Worm (Caenorhabditis elegans): ENCODE results near the gene cdr-2.

Gene cdr-2

ce11 chrV:12415656-12416055 lies at the start of gene cdr-2:
Gene cdr-2, minus strand, starts transcription at chrV:12415709.
- TF ChIP-seq ceh-40 (GFP tag; IDR thresholded peaks at IDR 0.05) (no peak), ztf-26 (tag; optimal IDR thresholded peaks at IDR 0.05) (no peak), attf-3 (GFP tag; conservative IDR thresholded peaks at IDR 0.05) (no peak), cebp-1 (GFP tag; IDR thresholded peaks at IDR 0.05) (peak; percentile 47; the same call in 1 of the 2 replicates), cebp-1 (tag; optimal IDR thresholded peaks at IDR 0.05) (no peak), die-1 (tag; optimal IDR thresholded peaks at IDR 0.05) (no peak), nhr-80 (tag; optimal IDR thresholded peaks at IDR 0.05) (peak; percentile 73), lir-1 (GFP tag; conservative IDR thresholded peaks at IDR 0.05) (no peak), hlh-12 (tag; optimal IDR thresholded peaks at IDR 0.05) (no peak), xnd-1 (tag; optimal IDR thresholded peaks at IDR 0.05) (no peak), Y79H2A.3 (GFP tag; conservative IDR thresholded peaks at IDR 0.05) (no peak), athp-1 (tag; optimal IDR thresholded peaks at IDR 0.05) (no peak)

ce11 chrV:12462908-12463307 lies 47.4 kb upstream of the cdr-2 start, which contains the start of gene egl-10:
Gene egl-10, minus strand, starts transcription at chrV:12463008.
- no peak for TF ChIP-seq F39B2.1 (GFP tag; IDR thresholded peaks at IDR 0.05)
- TF ChIP-seq zfh-2 (GFP tag; conservative IDR thresholded peaks at IDR 0.05) = 0 out of 2 replicates have a peak, but pooled peaks have one; percentile 21

- peak in 1 of 3 experiments; percentile 38 for TF ChIP-seq lin-35 (GFP tag; optimal IDR thresholded peaks at IDR 0.05)
- TF ChIP-seq cebp-1 (GFP tag; IDR thresholded peaks at IDR 0.05) = no peak
- TF ChIP-seq cebp-1 (tag; optimal IDR thresholded peaks at IDR 0.05) = peak; percentile 76
- no peak for TF ChIP-seq F49E8.2 (tag; optimal IDR thresholded peaks at IDR 0.05; ENCODE audit: insufficient read depth)
- TF ChIP-seq rec-8 (tag; optimal IDR thresholded peaks at IDR 0.05) = no peak
These were observed 45.1 kb upstream of the cdr-2 start for ce11 chrV:12460583-12460982.

- no peak for TF ChIP-seq hmg-20 (GFP tag; IDR thresholded peaks at IDR 0.05)
- no peak for TF ChIP-seq ccch-3 (GFP tag; optimal IDR thresholded peaks at IDR 0.05)
- no peak for TF ChIP-seq pha-4 (tag; optimal IDR thresholded peaks at IDR 0.05)
- TF ChIP-seq bed-2 (GFP tag; IDR thresholded peaks at IDR 0.05) = no peak
- TF ChIP-seq Y79H2A.3 (GFP tag; conservative IDR thresholded peaks at IDR 0.05) = no peak
- TF ChIP-seq egrh-3 (GFP tag; IDR thresholded peaks at IDR 0.05) = peak; percentile 81; the same call in 1 of the 2 replicates
- no peak for TF ChIP-seq F49E8.2 (tag; optimal IDR thresholded peaks at IDR 0.05; ENCODE audit: insufficient read depth)
- TF ChIP-seq hlh-12 (tag; optimal IDR thresholded peaks at IDR 0.05) = no peak
- no peak for TF ChIP-seq snpc-1.1 (tag; optimal IDR thresholded peaks at IDR 0.05; ENCODE audit: insufficient read depth)
- TF ChIP-seq hmg-1.2 (GFP tag; IDR thresholded peaks at IDR 0.05) = 0 out of 2 replicates have a peak, but pooled peaks have one; percentile 4
- no peak for TF ChIP-seq ceh-91 (GFP tag; IDR thresholded peaks at IDR 0.05)
- no peak for TF ChIP-seq ekl-4 (GFP tag; IDR thresholded peaks at IDR 0.05)
- no peak for TF ChIP-seq rcor-1 (GFP tag; IDR thresholded peaks at IDR 0.05)
These were observed 40.2 kb upstream of the cdr-2 start for ce11 chrV:12455695-12456094.

- TF ChIP-seq dpl-1 (GFP tag; optimal IDR thresholded peaks at IDR 0.05) (peak; percentile 7), cebp-1 (GFP tag; IDR thresholded peaks at IDR 0.05) (no peak), cebp-1 (tag; optimal IDR thresholded peaks at IDR 0.05) (no peak), attf-3 (GFP tag; conservative IDR thresholded peaks at IDR 0.05) (peak; percentile 93), efl-1 (GFP tag; optimal IDR thresholded peaks at IDR 0.05) (peak; percentile 51)
These were observed 34.9 kb upstream of the cdr-2 start, which contains the start of gene F28C1.1 for ce11 chrV:12450441-12450840. Gene F28C1.1, plus strand, starts transcription at chrV:12450805.

ce11 chrV:12449902-12450301 lies 34.4 kb upstream of the cdr-2 start, which contains the start of gene C54D10.10:
Gene C54D10.10, minus strand, starts transcription at chrV:12450002.
- TF ChIP-seq F22D6.2 (tag; optimal IDR thresholded peaks at IDR 0.05) = no peak
- no peak for TF ChIP-seq madf-8 (GFP tag; conservative IDR thresholded peaks at IDR 0.05)
- no peak for TF ChIP-seq egl-44 (GFP tag; IDR thresholded peaks at IDR 0.05)
- no peak for TF ChIP-seq F49E8.2 (tag; optimal IDR thresholded peaks at IDR 0.05; ENCODE audit: insufficient read depth)
- TF ChIP-seq Y53G8AR.9 (GFP tag; conservative IDR thresholded peaks at IDR 0.05) = no peak
- no peak for TF ChIP-seq ccch-3 (GFP tag; optimal IDR thresholded peaks at IDR 0.05)
- no peak for TF ChIP-seq snpc-3.4 (tag; optimal IDR thresholded peaks at IDR 0.05)
- no peak for TF ChIP-seq unc-130 (GFP tag; optimal IDR thresholded peaks at IDR 0.05)
- TF ChIP-seq hrde-1 (tag; optimal IDR thresholded peaks at IDR 0.05; ENCODE audit: borderline replicate concordance) = no peak
- no peak for TF ChIP-seq lin-54 (GFP tag; optimal IDR thresholded peaks at IDR 0.05)
- no peak for TF ChIP-seq sea-2 (GFP tag; IDR thresholded peaks at IDR 0.05)
- no peak for TF ChIP-seq T07F8.4 (tag; optimal IDR thresholded peaks at IDR 0.05)
